Worm (Caenorhabditis elegans): ENCODE data around the gene idpp-13.

- TF ChIP-seq snpc-4 (tag; optimal IDR thresholded peaks at IDR 0.05) = no peak
- no peak for TF ChIP-seq ztf-4 (tag; optimal IDR thresholded peaks at IDR 0.05)
- TF ChIP-seq blmp-1 (tag; optimal IDR thresholded peaks at IDR 0.05; ENCODE audit: insufficient read depth) = no peak
- no peak for TF ChIP-seq lin-13 (GFP tag; optimal IDR thresholded peaks at IDR 0.05)
These were observed 47.9 kb downstream of the idpp-13 start for ce11 chrIII:868866-869265.
